Worm (Caenorhabditis elegans) whole organism, L1 larva: ENCODE data around the gene dpy-26.
A peak's percentile ranks its signal among the peaks of the same experiment; 100 is the strongest.

Source experiments
- C04F5.9 ChIP-seq: sonication (generic microtip); optimal IDR thresholded peaks from 2 replicates; lab custom pipeline; 2016; ENCODE audit warnings: missing genetic modification characterization, missing compliant biosample characterization
- C16A3.4 ChIP-seq: fragments of 150-350 bp; optimal IDR thresholded peaks from 2 replicates; lab custom pipeline; 2014; ENCODE audit warnings: missing biosample characterization, missing genetic modification characterization
- ama-1 ChIP-seq: fragments of 150-350 bp; optimal IDR thresholded peaks from 2 replicates; lab custom pipeline; 2014
- blmp-1 ChIP-seq: fragments of 150-350 bp; optimal IDR thresholded peaks from 2 replicates; lab custom pipeline; 2014; ENCODE audit warnings: missing biosample characterization, missing genetic modification characterization
- ceh-63 ChIP-seq: fragments of 200-800 bp; sonication (Bioruptor generic); optimal IDR thresholded peaks from 2 replicates; lab custom pipeline; 2018; ENCODE audit warnings: mild to moderate bottlenecking, missing genetic modification characterization, missing compliant biosample characterization
- ceh-8 ChIP-seq: fragments of 200-800 bp; sonication (Bioruptor generic); optimal IDR thresholded peaks from 2 replicates; lab custom pipeline; 2018; ENCODE audit warnings: mild to moderate bottlenecking, missing genetic modification characterization, moderate library complexity, missing compliant biosample characterization
- ceh-82 ChIP-seq, 3 experiments: fragments of 150-350 bp in 1 of 3; sonication (generic microtip) in 2 of 3; optimal IDR thresholded peaks; 2 replicates each; lab custom pipeline; 2014 to 2017; ENCODE audit warnings: missing biosample characterization in 3 of 3, missing genetic modification characterization in 3 of 3
- ceh-90 ChIP-seq: sonication (generic microtip); optimal IDR thresholded peaks from 2 replicates; lab custom pipeline; 2016; ENCODE audit warnings: missing genetic modification characterization, missing compliant biosample characterization
- dpl-1 ChIP-seq, 3 experiments: fragments of 150-350 bp in 2 of 3; sonication (generic microtip) in 1 of 3; optimal IDR thresholded peaks; 2 replicates each; lab custom pipeline; 2014 to 2017; ENCODE audit warnings: missing biosample characterization in 3 of 3, missing genetic modification characterization in 3 of 3, missing genetic modification reagents in 3 of 3
- dsc-1 ChIP-seq: sonication (generic microtip); optimal IDR thresholded peaks from 2 replicates; lab custom pipeline; 2016; ENCODE audit warnings: mild to moderate bottlenecking, missing genetic modification characterization, missing compliant biosample characterization
- efl-1 ChIP-seq, 4 experiments: fragments of 150-350 bp; optimal IDR thresholded peaks in 3 of 4; peaks in 1 of 4; 1 replicate in 1 of 4; 2 replicates in 3 of 4; lab custom pipeline; 2014; ENCODE audit warnings: missing biosample characterization in 2 of 4, missing genetic modification characterization in 2 of 4, missing genetic modification reagents in 2 of 4
- elt-2 ChIP-seq: sonication (generic microtip); optimal IDR thresholded peaks from 2 replicates; lab custom pipeline; 2016; ENCODE audit warnings: missing genetic modification characterization, mild to moderate bottlenecking, inconsistent platforms, missing compliant biosample characterization, missing genetic modification reagents
- elt-3 ChIP-seq, 6 experiments: fragments of 150-350 bp in 1 of 6; sonication (generic microtip); optimal IDR thresholded peaks; 2 replicates each; lab custom pipeline; 2017 to 2018; ENCODE audit warnings: missing biosample characterization in 6 of 6, missing genetic modification characterization in 6 of 6, inconsistent platforms in 1 of 6
- fos-1 ChIP-seq: fragments of 150-350 bp; optimal IDR thresholded peaks from 2 replicates; lab custom pipeline; 2014; ENCODE audit warnings: missing biosample characterization, missing genetic modification characterization
- grh-1 ChIP-seq: fragments of 200-800 bp; sonication (Bioruptor generic); IDR thresholded peaks from 2 replicates; pipeline ENCODE4 v1.3.6; 2022; ENCODE audit warnings: missing genetic modification reagents, missing genetic modification characterization, missing compliant biosample characterization
- hlh-17 ChIP-seq: fragments of 200-800 bp; sonication (Bioruptor generic); optimal IDR thresholded peaks from 2 replicates; lab custom pipeline; 2018; ENCODE audit warnings: missing genetic modification characterization, mild to moderate bottlenecking, missing compliant biosample characterization, moderate library complexity, borderline replicate concordance
- hlh-4 ChIP-seq: sonication (generic microtip); optimal IDR thresholded peaks from 2 replicates; lab custom pipeline; 2016; ENCODE audit warnings: mild to moderate bottlenecking, missing genetic modification characterization, missing compliant biosample characterization
- isw-1 ChIP-seq: fragments of 200-800 bp; sonication (Bioruptor generic); IDR thresholded peaks from 2 replicates; pipeline ENCODE4 v1.3.6; 2022; ENCODE audit warnings: missing genetic modification characterization, missing compliant biosample characterization
- lin-14 ChIP-seq: fragments of 200-800 bp; sonication (Bioruptor generic); optimal IDR thresholded peaks from 2 replicates; lab custom pipeline; 2018; ENCODE audit warnings: mild to moderate bottlenecking, missing genetic modification characterization, moderate library complexity, missing compliant biosample characterization
- lin-35 ChIP-seq, 2 experiments: fragments of 150-350 bp; optimal IDR thresholded peaks; 2 replicates each; lab custom pipeline; 2014; ENCODE audit warnings: missing biosample characterization in 2 of 2, missing genetic modification characterization in 2 of 2, missing genetic modification reagents in 2 of 2
- lsy-2 ChIP-seq, 2 experiments: fragments of 150-350 bp; optimal IDR thresholded peaks; 2 replicates each; lab custom pipeline; 2014; ENCODE audit warnings: missing biosample characterization in 2 of 2, missing genetic modification characterization in 2 of 2
- mdl-1 ChIP-seq, 2 experiments: fragments of 150-350 bp; optimal IDR thresholded peaks; 2 replicates each; lab custom pipeline; 2014 to 2017; ENCODE audit warnings: missing biosample characterization in 2 of 2, missing genetic modification characterization in 2 of 2, inconsistent platforms in 1 of 2
- mef-2 ChIP-seq: fragments of 150-350 bp; optimal IDR thresholded peaks from 2 replicates; lab custom pipeline; 2014; ENCODE audit warnings: missing biosample characterization, missing genetic modification characterization
- nhr-19 ChIP-seq: fragments of 200-800 bp; sonication (Bioruptor generic); conservative IDR thresholded peaks from 2 replicates; pipeline ENCODE4 v1.3.6; 2022; ENCODE audit warnings: missing genetic modification characterization, missing compliant biosample characterization
- nhr-20 ChIP-seq: sonication (generic microtip); optimal IDR thresholded peaks from 2 replicates; lab custom pipeline; 2016; ENCODE audit warnings: mild to moderate bottlenecking, missing genetic modification characterization, missing compliant biosample characterization
- nhr-71 ChIP-seq: sonication (generic microtip); optimal IDR thresholded peaks from 2 replicates; lab custom pipeline; 2016; ENCODE audit warnings: mild to moderate bottlenecking, missing genetic modification characterization, moderate library complexity, missing compliant biosample characterization
- nhr-77 ChIP-seq: fragments of 150-350 bp; optimal IDR thresholded peaks from 2 replicates; lab custom pipeline; 2014; ENCODE audit warnings: missing biosample characterization, missing genetic modification characterization
- nhr-84 ChIP-seq: sonication (generic microtip); optimal IDR thresholded peaks from 2 replicates; lab custom pipeline; 2017; ENCODE audit warnings: missing biosample characterization, missing genetic modification characterization
- nhr-85 ChIP-seq: sonication (generic microtip); peaks from one replicate; lab custom pipeline; 2016; ENCODE audit warnings: missing genetic modification characterization, inconsistent platforms, missing compliant biosample characterization
- nhr-90 ChIP-seq: sonication (generic microtip); optimal IDR thresholded peaks from 2 replicates; lab custom pipeline; 2016; ENCODE audit warnings: mild to moderate bottlenecking, missing genetic modification characterization, missing compliant biosample characterization; ENCODE audit not compliant: poor library complexity
- pqm-1 ChIP-seq: sonication (generic microtip); optimal IDR thresholded peaks from 3 replicates; lab custom pipeline; 2017; ENCODE audit warnings: missing biosample characterization, missing genetic modification characterization
- rnt-1 ChIP-seq: sonication (generic microtip); optimal IDR thresholded peaks from 2 replicates; lab custom pipeline; 2016; ENCODE audit warnings: mild to moderate bottlenecking, missing genetic modification characterization, moderate library complexity, missing compliant biosample characterization
- snpc-4 ChIP-seq: fragments of 150-350 bp; optimal IDR thresholded peaks from 2 replicates; lab custom pipeline; 2014; ENCODE audit warnings: missing biosample characterization, missing genetic modification characterization
- snu-23 ChIP-seq: sonication (generic microtip); optimal IDR thresholded peaks from 2 replicates; lab custom pipeline; 2016; ENCODE audit warnings: missing genetic modification characterization, missing compliant biosample characterization
- sox-4 ChIP-seq: sonication (generic microtip); optimal IDR thresholded peaks from 2 replicates; lab custom pipeline; 2016; ENCODE audit warnings: missing genetic modification characterization, missing compliant biosample characterization
- swsn-7 ChIP-seq: sonication (generic microtip); optimal IDR thresholded peaks from 2 replicates; lab custom pipeline; 2016; ENCODE audit warnings: missing genetic modification characterization, missing compliant biosample characterization
- tbx-2 ChIP-seq: sonication (generic microtip); optimal IDR thresholded peaks from 2 replicates; lab custom pipeline; 2016; ENCODE audit warnings: missing genetic modification characterization, missing compliant biosample characterization
- unc-130 ChIP-seq: fragments of 150-350 bp; optimal IDR thresholded peaks from 2 replicates; lab custom pipeline; 2017; ENCODE audit warnings: missing biosample characterization, missing genetic modification characterization, inconsistent platforms
- vab-15 ChIP-seq: sonication (generic microtip); optimal IDR thresholded peaks from 2 replicates; lab custom pipeline; 2017; ENCODE audit warnings: missing genotype, mild to moderate bottlenecking, missing genetic modification characterization, missing compliant biosample characterization
- xbp-1 ChIP-seq: sonication (generic microtip); optimal IDR thresholded peaks from 2 replicates; lab custom pipeline; 2016; ENCODE audit warnings: missing genetic modification characterization, missing compliant biosample characterization
- zip-4 ChIP-seq: fragments of 200-800 bp; sonication (Bioruptor generic); optimal IDR thresholded peaks from 2 replicates; lab custom pipeline; 2018; ENCODE audit warnings: mild to moderate bottlenecking, missing genetic modification characterization, moderate library complexity, missing compliant biosample characterization
- ztf-11 ChIP-seq, 2 experiments: sonication (generic microtip); optimal IDR thresholded peaks; 2 replicates each; lab custom pipeline; 2016 to 2017; ENCODE audit warnings: missing genetic modification characterization in 2 of 2, missing biosample characterization in 1 of 2, missing compliant biosample characterization in 1 of 2
- ztf-4 ChIP-seq: fragments of 150-350 bp; optimal IDR thresholded peaks from 2 replicates; lab custom pipeline; 2014; ENCODE audit warnings: missing biosample characterization, missing genetic modification characterization

dpy-26 gene

ce11 chrIV:12404137-12404536 lies 47.0 kb downstream of the dpy-26 start, which contains the start of gene gex-3 (continued):
- TF ChIP-seq hlh-17 (no peak), ztf-4 (tag; lab: Kevin White, UChicago) (peak; percentile 26), C04F5.9 (tag; lab: Kevin White, UChicago) (no peak), ceh-90 (tag; lab: Kevin White, UChicago) (peak; percentile 15), hlh-4 (no peak), mdl-1 (tag; optimal IDR thresholded peaks at IDR 0.05; lab: Kevin White, UChicago) (peak in 1 of 2 experiments; percentile 75), nhr-84 (no peak), nhr-77 (tag; lab: Kevin White, UChicago) (peak; percentile 81), C16A3.4 (peak; percentile 96), snu-23 (peak; percentile 88), tbx-2 (peak; percentile 78), isw-1 (GFP tag; lab: Robert Waterston, UW) (peak; percentile 80), nhr-71 (peak; percentile 87), elt-3 (tag; optimal IDR thresholded peaks at IDR 0.05; lab: Kevin White, UChicago) (peak in 2 of 6 experiments; percentile 5 to 48), lin-35 (GFP tag; optimal IDR thresholded peaks at IDR 0.05; lab: Kevin White, UChicago) (peak; percentile 96 to 99), nhr-19 (GFP tag; lab: Robert Waterston, UW) (peak; percentile 72), ceh-63 (GFP tag; lab: Kevin White, UChicago) (no peak), sox-4 (tag; lab: Kevin White, UChicago) (no peak), lin-14 (GFP tag; lab: Kevin White, UChicago) (peak; percentile 85), ceh-82 (tag; optimal IDR thresholded peaks at IDR 0.05; lab: Kevin White, UChicago) (peak; percentile 66 to 89 (median 75)), ceh-8 (GFP tag; lab: Kevin White, UChicago) (peak; percentile 70), elt-2 (tag; lab: Kevin White, UChicago) (peak; percentile 19), dpl-1 (GFP tag; optimal IDR thresholded peaks at IDR 0.05; lab: Kevin White, UChicago) (peak; percentile 93 to 96 (median 96)), swsn-7 (peak; percentile 75), dsc-1 (tag; lab: Kevin White, UChicago) (peak; percentile 63), unc-130 (peak; percentile 84), fos-1 (tag; lab: Kevin White, UChicago) (peak; percentile 79), grh-1 (GFP tag; lab: Robert Waterston, UW) (peak; percentile 64), lsy-2 (tag; optimal IDR thresholded peaks at IDR 0.05; lab: Kevin White, UChicago) (peak; percentile 92 to 96), zip-4 (GFP tag; lab: Kevin White, UChicago) (no peak), ama-1 (lab: Kevin White, UChicago) (no peak), vab-15 (peak; percentile 88), snpc-4 (peak; percentile 67), nhr-20 (peak; percentile 77), xbp-1 (tag; lab: Kevin White, UChicago) (peak; percentile 81)

DNA sequence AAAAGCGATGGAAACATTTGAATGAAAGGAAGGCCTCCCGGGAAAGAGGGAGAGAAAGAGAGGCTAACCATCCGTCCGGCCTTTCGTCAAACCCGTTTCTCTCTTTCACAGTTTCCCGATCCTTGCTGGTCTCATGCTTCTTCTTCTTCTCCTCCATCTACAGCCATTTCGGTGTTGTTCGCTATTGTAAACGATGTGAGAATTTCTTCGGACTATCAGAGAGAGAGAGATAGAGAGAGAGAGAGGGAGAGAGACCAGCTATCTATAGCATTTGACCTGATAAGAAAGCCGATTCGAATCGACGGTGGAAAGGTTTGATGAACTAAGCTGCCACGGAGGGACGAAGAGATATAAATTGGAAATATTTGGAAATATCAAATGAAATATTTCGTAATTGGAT lies 47.7 kb downstream of the dpy-26 start:
- TF ChIP-seq nhr-85 (tag; lab: Kevin White, UChicago) = peak; percentile 39
- TF ChIP-seq rnt-1 (tag; lab: Kevin White, UChicago) = no peak
- TF ChIP-seq elt-3 (tag; optimal IDR thresholded peaks at IDR 0.05; lab: Kevin White, UChicago) = peak in 2 of 6 experiments; percentile 36 to 50
- no peak for TF ChIP-seq ztf-11 (tag; optimal IDR thresholded peaks at IDR 0.05; lab: Kevin White, UChicago)
- no peak for TF ChIP-seq pqm-1 (tag; lab: Kevin White, UChicago)
- no peak for TF ChIP-seq mef-2 (tag; lab: Kevin White, UChicago)
- TF ChIP-seq nhr-90 (tag; lab: Kevin White, UChicago) = no peak
- TF ChIP-seq blmp-1 (tag; lab: Kevin White, UChicago) = peak; percentile 87
- TF ChIP-seq vab-15 = no peak
- TF ChIP-seq mdl-1 (tag; optimal IDR thresholded peaks at IDR 0.05; lab: Kevin White, UChicago) = no peak
- TF ChIP-seq efl-1 (optimal IDR thresholded peaks at IDR 0.05; lab: Kevin White, UChicago) = no peak
- TF ChIP-seq efl-1 (GFP tag; optimal IDR thresholded peaks at IDR 0.05 in 1 of 2; lab: Kevin White, UChicago) = peak in 1 of 2 experiments; percentile 71
